Fruit fly (Drosophila melanogaster): Measurements from ENCODE around the gene Syx17.

Syx17 gene

dm6 chr3L:4403180-4403769 is at the start of gene Syx17:
Gene Syx17 (plus strand): TSS chr3L:4403487.
- no peak for TF ChIP-seq CG8478 (optimal IDR thresholded peaks at IDR 0.05)
- TF ChIP-seq CTCF (optimal IDR thresholded peaks at IDR 0.05): no peak

dm6 chr3L:4353657-4354075 is 49.6 kb upstream of the Syx17 start:
- TF ChIP-seq CTCF (optimal IDR thresholded peaks at IDR 0.05) (no peak), CG8478 (optimal IDR thresholded peaks at IDR 0.05) (no peak)

DNA sequence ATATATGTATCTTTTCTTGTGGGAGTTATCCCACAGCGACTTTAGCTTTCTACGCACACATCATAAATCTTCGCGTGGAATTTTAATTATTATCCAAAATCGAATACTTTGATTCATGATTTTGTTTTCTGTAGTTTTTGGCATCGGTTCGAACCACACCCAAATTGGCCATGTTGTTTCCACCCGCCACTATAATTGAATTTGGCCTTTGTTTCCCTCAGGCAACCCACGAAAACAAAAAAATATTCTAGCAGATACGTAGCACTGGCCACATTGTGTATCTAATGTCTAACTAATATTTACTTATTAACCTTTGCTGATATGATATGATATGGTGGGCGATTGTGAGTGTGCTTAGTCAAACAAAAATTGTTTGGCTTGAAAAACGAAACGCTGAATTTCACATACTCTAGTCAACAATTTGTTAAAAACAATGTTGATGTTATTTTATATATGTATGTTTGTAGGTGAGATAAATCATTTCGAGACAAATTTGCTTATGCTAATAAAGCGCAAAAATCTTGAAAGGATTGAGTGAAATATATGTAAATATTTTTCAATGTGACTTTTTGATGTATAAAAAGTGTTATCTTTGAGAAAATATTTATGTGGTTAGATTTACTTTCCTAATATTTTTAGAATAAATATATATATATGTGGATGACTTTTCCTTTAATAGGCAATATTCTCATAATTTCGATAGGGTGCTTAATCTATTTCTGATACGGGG is 48.2 kb upstream of the Syx17 start:
- TF ChIP-seq CG8478 (optimal IDR thresholded peaks at IDR 0.05) (no peak), CTCF (optimal IDR thresholded peaks at IDR 0.05) (no peak)

dm6 chr3L:4356986-4357385 is 46.3 kb upstream of the Syx17 start:
- TF ChIP-seq CTCF (optimal IDR thresholded peaks at IDR 0.05) (no peak), CG8478 (optimal IDR thresholded peaks at IDR 0.05) (no peak)

dm6 chr3L:4357705-4358131 is 45.6 kb upstream of the Syx17 start:
- no peak for TF ChIP-seq CTCF (optimal IDR thresholded peaks at IDR 0.05)
- no peak for TF ChIP-seq CG8478 (optimal IDR thresholded peaks at IDR 0.05)

DNA sequence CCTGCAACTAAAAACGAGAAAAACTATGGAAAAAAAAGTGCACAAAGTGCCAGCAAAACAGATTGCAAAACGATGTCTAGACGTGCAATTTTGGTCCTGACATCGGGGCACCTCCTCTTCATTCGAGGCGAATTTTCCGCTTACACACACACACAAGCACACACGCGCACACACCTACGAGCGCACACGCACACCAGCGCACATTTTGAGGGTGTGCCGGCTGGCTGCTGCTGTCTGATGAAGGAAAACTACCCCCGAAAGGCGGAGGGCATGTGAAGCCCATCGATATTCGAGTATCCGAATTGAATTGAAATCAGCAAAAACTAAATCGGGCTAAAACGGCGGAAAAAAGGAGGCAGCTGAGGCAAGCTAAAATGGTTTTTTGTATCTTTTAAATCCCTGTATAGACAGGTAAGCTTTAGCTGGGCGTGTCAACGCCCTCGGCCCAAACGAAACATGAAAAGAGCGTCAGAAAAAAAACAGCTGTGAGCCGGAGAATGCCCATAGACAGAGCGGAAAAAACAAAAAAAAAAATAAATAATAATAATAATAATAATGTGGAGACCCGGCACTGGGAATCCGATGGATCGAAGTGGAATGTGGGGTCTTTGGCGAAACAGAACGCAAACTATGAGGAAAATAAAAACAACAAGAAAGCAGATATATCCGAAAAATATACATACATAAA is 43.5 kb upstream of the Syx17 start:
- TF ChIP-seq CTCF (optimal IDR thresholded peaks at IDR 0.05): no peak
- TF ChIP-seq CG8478 (optimal IDR thresholded peaks at IDR 0.05): no peak

DNA sequence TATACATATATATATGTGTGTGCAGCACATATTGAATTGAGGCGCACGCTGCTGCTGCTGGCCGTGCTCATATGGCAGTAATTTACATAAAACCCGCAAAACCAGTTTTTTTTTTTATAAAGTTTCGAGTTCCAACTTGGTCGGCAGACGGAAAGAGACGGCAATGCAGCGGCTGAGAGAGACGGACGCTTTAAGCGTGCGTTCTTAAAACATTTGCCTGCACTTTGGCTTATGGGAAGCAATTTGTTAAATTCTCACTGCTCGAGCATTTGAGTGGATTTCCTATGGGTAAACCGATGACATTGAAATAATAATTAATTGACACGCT is 42.9 kb upstream of the Syx17 start:
- TF ChIP-seq CTCF (optimal IDR thresholded peaks at IDR 0.05): no peak
- TF ChIP-seq CG8478 (optimal IDR thresholded peaks at IDR 0.05): no peak

DNA sequence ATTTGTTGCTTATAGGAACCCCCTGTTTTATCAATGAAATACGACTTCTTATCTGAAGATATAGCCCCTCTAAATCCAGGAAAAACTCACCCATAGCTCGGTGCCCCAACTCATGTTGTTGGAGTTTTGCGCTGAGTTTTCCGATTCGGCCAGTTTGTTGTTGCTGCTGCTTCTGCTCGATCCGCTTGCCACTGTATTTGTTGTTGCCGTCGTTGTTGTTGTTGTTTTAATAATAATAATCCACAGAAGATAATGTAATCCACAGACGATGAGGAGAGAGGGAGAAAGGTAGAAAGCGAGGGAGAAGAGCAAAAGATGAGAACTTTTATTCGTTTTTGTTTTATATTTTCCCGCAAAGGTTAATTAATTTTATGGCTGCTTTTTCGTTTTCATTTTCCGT is 40.4 kb upstream of the Syx17 start:
- TF ChIP-seq CTCF (optimal IDR thresholded peaks at IDR 0.05) (no peak), CG8478 (optimal IDR thresholded peaks at IDR 0.05) (no peak)

- TF ChIP-seq CTCF (optimal IDR thresholded peaks at IDR 0.05): no peak
- no peak for TF ChIP-seq CG8478 (optimal IDR thresholded peaks at IDR 0.05)
Measured at dm6 chr3L:4363484-4363883, 39.8 kb upstream of the Syx17 start.

dm6 chr3L:4363887-4364794 is 39.1 kb upstream of the Syx17 start, which contains the start of the genes Cip4 and mRpS6:
Gene Cip4 (minus strand): TSS chr3L:4364102.
Gene mRpS6 (plus strand): TSS chr3L:4364550.
- TF ChIP-seq CG8478 (optimal IDR thresholded peaks at IDR 0.05) (no peak), CTCF (optimal IDR thresholded peaks at IDR 0.05) (peak in 1 of 2 experiments; percentile 19)

dm6 chr3L:4365197-4365596 is 38.1 kb upstream of the Syx17 start, which contains the start of gene CG33514:
Gene CG33514 (plus strand): TSS chr3L:4365434.
- no peak for TF ChIP-seq CG8478 (optimal IDR thresholded peaks at IDR 0.05)
- no peak for TF ChIP-seq CTCF (optimal IDR thresholded peaks at IDR 0.05)

DNA sequence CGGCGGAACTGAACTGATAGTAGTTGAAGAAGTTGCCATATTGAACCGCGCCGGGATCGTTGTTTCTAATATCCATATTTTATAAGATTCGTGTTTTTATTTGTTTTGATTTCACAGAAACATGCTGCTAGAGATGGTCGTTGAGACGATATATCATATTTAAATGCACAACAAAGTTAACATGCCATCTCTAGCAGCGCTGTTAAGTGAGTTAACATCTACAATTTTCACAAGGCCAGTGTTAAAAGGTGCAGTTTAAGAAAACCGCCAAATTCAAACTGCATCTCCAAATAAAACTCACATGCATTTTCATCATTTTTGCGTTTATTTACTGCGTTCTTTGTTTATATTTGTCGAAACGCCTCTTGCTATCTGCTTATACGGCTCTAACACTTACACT is 35.9 kb upstream of the Syx17 start, which contains the start of gene CG11342:
Gene CG11342 (minus strand): TSS at position 120 of the 400 bp plus-strand sequence.
- TF ChIP-seq CG8478 (optimal IDR thresholded peaks at IDR 0.05) (no peak), CTCF (optimal IDR thresholded peaks at IDR 0.05) (no peak)

dm6 chr3L:4371978-4372377 is 31.3 kb upstream of the Syx17 start:
- no peak for TF ChIP-seq CG8478 (optimal IDR thresholded peaks at IDR 0.05)
- TF ChIP-seq CTCF (optimal IDR thresholded peaks at IDR 0.05): no peak

DNA sequence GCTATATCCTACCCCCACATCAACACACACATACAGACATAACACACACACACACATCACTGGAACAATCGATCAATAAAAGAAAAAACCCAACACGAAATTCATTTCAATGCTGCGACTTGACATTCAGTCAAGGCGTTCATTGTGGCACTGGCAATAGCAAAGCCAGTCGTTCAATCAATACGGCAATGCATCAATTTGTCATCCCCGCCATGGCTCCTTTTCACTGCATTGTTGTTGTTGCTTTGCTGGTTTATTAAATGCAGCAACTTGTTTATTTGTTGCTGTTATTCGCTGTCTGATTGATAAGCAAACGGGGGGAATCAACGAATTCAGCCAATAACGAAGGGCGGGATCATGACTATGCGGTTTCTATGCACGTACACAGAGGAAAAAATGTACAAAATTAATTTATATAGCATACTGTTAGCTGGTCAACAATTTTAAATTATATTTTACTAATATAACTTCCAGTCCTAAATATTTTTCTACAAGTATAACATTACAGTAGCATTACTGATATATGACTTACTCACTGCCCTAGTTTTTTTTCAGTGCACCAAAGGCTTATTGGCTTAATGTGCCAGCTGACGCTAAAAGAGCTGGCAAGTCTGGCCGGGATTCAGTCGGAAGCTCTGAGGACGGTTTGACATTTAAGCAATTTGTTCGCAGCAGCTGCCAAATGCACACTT is 27.5 kb upstream of the Syx17 start:
- no peak for TF ChIP-seq CG8478 (optimal IDR thresholded peaks at IDR 0.05)
- TF ChIP-seq CTCF (optimal IDR thresholded peaks at IDR 0.05): no peak

Measured in S2 (cell line).